Fruit fly (Drosophila melanogaster): ENCODE data around the gene CG33521.

dm6 chr4:1185468-1185867 is at the start of gene CG33521:
- no peak for TF ChIP-seq psq (optimal IDR thresholded peaks at IDR 0.05)
- no peak for TF ChIP-seq usp (GFP tag; optimal IDR thresholded peaks at IDR 0.05)
- TF ChIP-seq pan (optimal IDR thresholded peaks at IDR 0.05) = no peak
- TF ChIP-seq CG8478 (optimal IDR thresholded peaks at IDR 0.05) = no peak
- no peak for TF ChIP-seq EcR (GFP tag; optimal IDR thresholded peaks at IDR 0.05)
- no peak for TF ChIP-seq Dll (optimal IDR thresholded peaks at IDR 0.05)
